Worm (Caenorhabditis elegans) whole organism, L3 larva: ENCODE results near the gene Y62H9A.11.

ENCODE experiments used
- tbx-2 ChIP-seq: sonication (generic microtip); optimal IDR thresholded peaks from 2 replicates; lab custom pipeline; 2016; ENCODE audit warnings: mild to moderate bottlenecking, missing genetic modification characterization, missing compliant biosample characterization
- unc-62 ChIP-seq: fragments of 150-350 bp; sonication (generic microtip); optimal IDR thresholded peaks from 4 replicates; lab custom pipeline; 2014; ENCODE audit warnings: missing biosample characterization, missing genetic modification reagents, missing genetic modification characterization
- ztf-11 ChIP-seq: fragments of 150-350 bp; optimal IDR thresholded peaks from 2 replicates; lab custom pipeline; 2014; ENCODE audit warnings: missing biosample characterization, missing genetic modification characterization

- TF ChIP-seq tbx-2 (tag; lab: Kevin White, UChicago) (no peak), ztf-11 (tag; lab: Kevin White, UChicago) (no peak), unc-62 (GFP tag; lab: Kevin White, UChicago) (no peak)
Measured at ce11 chrX:11938826-11939225, 31.7 kb upstream of the Y62H9A.11 start, which contains the start of gene F55G7.5.
